Worm (Caenorhabditis elegans) whole organism, L1 larva: ENCODE data around the gene aptf-4.
A peak's percentile ranks its signal among the peaks of the same experiment; 100 is the strongest.

ENCODE experiments used
- C34B4.2 ChIP-seq: sonication (generic microtip); optimal IDR thresholded peaks from 2 replicates; lab custom pipeline; 2017; ENCODE audit warnings: mild to moderate bottlenecking, missing genetic modification characterization, missing compliant biosample characterization
- F16B12.6 ChIP-seq: fragments of 150-350 bp; optimal IDR thresholded peaks from 2 replicates; lab custom pipeline; 2014; ENCODE audit warnings: missing biosample characterization, missing genetic modification characterization
- Y116A8C.19 ChIP-seq: sonication (generic microtip); optimal IDR thresholded peaks from 2 replicates; lab custom pipeline; 2016; ENCODE audit warnings: missing compliant biosample characterization, missing genetic modification characterization, borderline replicate concordance
- blmp-1 ChIP-seq: fragments of 150-350 bp; optimal IDR thresholded peaks from 2 replicates; lab custom pipeline; 2014; ENCODE audit warnings: missing biosample characterization, missing genetic modification characterization
- ceh-8 ChIP-seq: fragments of 200-800 bp; sonication (Bioruptor generic); optimal IDR thresholded peaks from 2 replicates; lab custom pipeline; 2018; ENCODE audit warnings: mild to moderate bottlenecking, missing genetic modification characterization, moderate library complexity, missing compliant biosample characterization
- ceh-90 ChIP-seq: sonication (generic microtip); optimal IDR thresholded peaks from 2 replicates; lab custom pipeline; 2016; ENCODE audit warnings: missing genetic modification characterization, missing compliant biosample characterization
- ces-1 ChIP-seq: fragments of 150-350 bp; optimal IDR thresholded peaks from 2 replicates; lab custom pipeline; 2014; ENCODE audit warnings: missing biosample characterization, missing genetic modification reagents, missing genetic modification characterization
- dpl-1 ChIP-seq, 3 experiments: fragments of 150-350 bp in 2 of 3; sonication (generic microtip) in 1 of 3; optimal IDR thresholded peaks; 2 replicates each; lab custom pipeline; 2014 to 2017; ENCODE audit warnings: missing biosample characterization in 3 of 3, missing genetic modification characterization in 3 of 3, missing genetic modification reagents in 3 of 3
- efl-1 ChIP-seq, 4 experiments: fragments of 150-350 bp; optimal IDR thresholded peaks in 3 of 4; peaks in 1 of 4; 1 replicate in 1 of 4; 2 replicates in 3 of 4; lab custom pipeline; 2014; ENCODE audit warnings: missing biosample characterization in 2 of 4, missing genetic modification characterization in 2 of 4, missing genetic modification reagents in 2 of 4
- egl-13 ChIP-seq: sonication (generic microtip); optimal IDR thresholded peaks from 2 replicates; lab custom pipeline; 2016; ENCODE audit warnings: missing genotype, missing genetic modification reagents, missing genetic modification characterization, missing compliant biosample characterization
- elt-2 ChIP-seq: sonication (generic microtip); optimal IDR thresholded peaks from 2 replicates; lab custom pipeline; 2016; ENCODE audit warnings: missing genetic modification characterization, mild to moderate bottlenecking, inconsistent platforms, missing compliant biosample characterization, missing genetic modification reagents
- elt-3 ChIP-seq, 6 experiments: fragments of 150-350 bp in 1 of 6; sonication (generic microtip); optimal IDR thresholded peaks; 2 replicates each; lab custom pipeline; 2017 to 2018; ENCODE audit warnings: missing biosample characterization in 6 of 6, missing genetic modification characterization in 6 of 6, inconsistent platforms in 1 of 6
- fkh-10 ChIP-seq: sonication (generic microtip); optimal IDR thresholded peaks from 2 replicates; lab custom pipeline; 2017; ENCODE audit warnings: missing biosample characterization, missing genetic modification reagents, missing genetic modification characterization
- fkh-8 ChIP-seq: sonication (generic microtip); optimal IDR thresholded peaks from 2 replicates; lab custom pipeline; 2016; ENCODE audit warnings: mild to moderate bottlenecking, missing genetic modification characterization, missing compliant biosample characterization
- hlh-17 ChIP-seq: fragments of 200-800 bp; sonication (Bioruptor generic); optimal IDR thresholded peaks from 2 replicates; lab custom pipeline; 2018; ENCODE audit warnings: missing genetic modification characterization, mild to moderate bottlenecking, missing compliant biosample characterization, moderate library complexity, borderline replicate concordance
- jun-1 ChIP-seq: fragments of 150-350 bp; optimal IDR thresholded peaks from 2 replicates; lab custom pipeline; 2014; ENCODE audit warnings: missing biosample characterization, missing genetic modification reagents, missing genetic modification characterization
- lin-14 ChIP-seq: fragments of 200-800 bp; sonication (Bioruptor generic); optimal IDR thresholded peaks from 2 replicates; lab custom pipeline; 2018; ENCODE audit warnings: mild to moderate bottlenecking, missing genetic modification characterization, moderate library complexity, missing compliant biosample characterization
- lin-35 ChIP-seq, 2 experiments: fragments of 150-350 bp; optimal IDR thresholded peaks; 2 replicates each; lab custom pipeline; 2014; ENCODE audit warnings: missing biosample characterization in 2 of 2, missing genetic modification characterization in 2 of 2, missing genetic modification reagents in 2 of 2
- lin-39 ChIP-seq: fragments of 150-350 bp; optimal IDR thresholded peaks from 2 replicates; lab custom pipeline; 2014; ENCODE audit warnings: missing biosample characterization, missing genetic modification reagents, missing genetic modification characterization
- mab-9 ChIP-seq: fragments of 200-800 bp; sonication (Bioruptor generic); IDR thresholded peaks from 2 replicates; pipeline ENCODE4 v1.3.6; 2022; ENCODE audit warnings: missing genetic modification reagents, missing genetic modification characterization, missing compliant biosample characterization
- mep-1 ChIP-seq: fragments of 150-350 bp; optimal IDR thresholded peaks from 2 replicates; lab custom pipeline; 2014; ENCODE audit warnings: missing biosample characterization, missing genetic modification characterization
- nhr-11 ChIP-seq: fragments of 150-350 bp; optimal IDR thresholded peaks from 2 replicates; lab custom pipeline; 2014; ENCODE audit warnings: missing biosample characterization, missing genetic modification characterization
- nhr-19 ChIP-seq: fragments of 200-800 bp; sonication (Bioruptor generic); conservative IDR thresholded peaks from 2 replicates; pipeline ENCODE4 v1.3.6; 2022; ENCODE audit warnings: missing genetic modification characterization, missing compliant biosample characterization
- nhr-237 ChIP-seq: fragments of 150-350 bp; optimal IDR thresholded peaks from 2 replicates; lab custom pipeline; 2014; ENCODE audit warnings: missing biosample characterization, missing genetic modification characterization
- nhr-47 ChIP-seq: sonication (generic microtip); optimal IDR thresholded peaks from 2 replicates; lab custom pipeline; 2016; ENCODE audit warnings: mild to moderate bottlenecking, missing genetic modification characterization, moderate library complexity, missing compliant biosample characterization
- nhr-71 ChIP-seq: sonication (generic microtip); optimal IDR thresholded peaks from 2 replicates; lab custom pipeline; 2016; ENCODE audit warnings: mild to moderate bottlenecking, missing genetic modification characterization, moderate library complexity, missing compliant biosample characterization
- nhr-77 ChIP-seq: fragments of 150-350 bp; optimal IDR thresholded peaks from 2 replicates; lab custom pipeline; 2014; ENCODE audit warnings: missing biosample characterization, missing genetic modification characterization
- pax-3 ChIP-seq: fragments of 200-800 bp; sonication (Bioruptor generic); optimal IDR thresholded peaks from 2 replicates; lab custom pipeline; 2018; ENCODE audit warnings: mild to moderate bottlenecking, missing genetic modification characterization, moderate library complexity, missing compliant biosample characterization
- pqm-1 ChIP-seq: sonication (generic microtip); optimal IDR thresholded peaks from 3 replicates; lab custom pipeline; 2017; ENCODE audit warnings: missing biosample characterization, missing genetic modification characterization
- rnt-1 ChIP-seq: sonication (generic microtip); optimal IDR thresholded peaks from 2 replicates; lab custom pipeline; 2016; ENCODE audit warnings: mild to moderate bottlenecking, missing genetic modification characterization, moderate library complexity, missing compliant biosample characterization
- sox-4 ChIP-seq: sonication (generic microtip); optimal IDR thresholded peaks from 2 replicates; lab custom pipeline; 2016; ENCODE audit warnings: missing genetic modification characterization, missing compliant biosample characterization
- tlp-1 ChIP-seq: fragments of 150-350 bp; optimal IDR thresholded peaks from 2 replicates; lab custom pipeline; 2014; ENCODE audit warnings: missing biosample characterization, missing genetic modification characterization
- unc-130 ChIP-seq: fragments of 150-350 bp; optimal IDR thresholded peaks from 2 replicates; lab custom pipeline; 2017; ENCODE audit warnings: missing biosample characterization, missing genetic modification characterization, inconsistent platforms
- unc-62 ChIP-seq: fragments of 150-350 bp; optimal IDR thresholded peaks from 2 replicates; lab custom pipeline; 2014; ENCODE audit warnings: missing biosample characterization, missing genetic modification reagents, missing genetic modification characterization
- unc-98 ChIP-seq: fragments of 200-800 bp; sonication (Bioruptor generic); IDR thresholded peaks from 2 replicates; pipeline ENCODE4 v1.3.6; 2022; ENCODE audit warnings: missing genetic modification characterization, missing compliant biosample characterization
- zag-1 ChIP-seq: fragments of 150-350 bp; optimal IDR thresholded peaks from 2 replicates; lab custom pipeline; 2014; ENCODE audit warnings: missing biosample characterization, missing genetic modification characterization
- zip-4 ChIP-seq: fragments of 200-800 bp; sonication (Bioruptor generic); optimal IDR thresholded peaks from 2 replicates; lab custom pipeline; 2018; ENCODE audit warnings: mild to moderate bottlenecking, missing genetic modification characterization, moderate library complexity, missing compliant biosample characterization

Gene aptf-4

DNA sequence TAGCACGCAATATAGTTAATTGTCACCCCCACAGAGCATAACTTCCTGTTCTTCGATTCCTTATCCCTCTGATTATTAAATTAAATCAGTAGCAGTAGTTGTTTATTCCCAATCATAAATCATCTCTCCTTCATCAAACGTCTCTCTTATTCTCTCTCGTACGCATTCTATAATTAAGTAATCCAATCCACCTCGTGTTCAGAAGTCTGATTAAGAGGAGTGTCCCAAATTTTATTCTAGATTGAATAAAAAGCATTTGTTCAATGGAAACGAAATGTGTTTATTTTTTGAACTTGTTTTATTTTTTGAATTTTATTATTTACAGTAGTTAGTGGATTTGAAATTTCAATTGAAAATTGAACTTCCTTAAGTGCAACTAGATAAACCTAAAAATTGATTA is 20.5 kb downstream of the aptf-4 start:
- TF ChIP-seq fkh-8 (tag; lab: Kevin White, UChicago), result peak; percentile 23
- peak; percentile 0 for TF ChIP-seq nhr-47
- no peak for TF ChIP-seq rnt-1 (tag; lab: Kevin White, UChicago)
- TF ChIP-seq nhr-71 (tag; lab: Kevin White, UChicago), result peak; percentile 9
- peak; percentile 75 for TF ChIP-seq ceh-8 (GFP tag; lab: Kevin White, UChicago)
- TF ChIP-seq nhr-11, result no peak
- no peak for TF ChIP-seq mab-9 (GFP tag; lab: Robert Waterston, UW)

DNA sequence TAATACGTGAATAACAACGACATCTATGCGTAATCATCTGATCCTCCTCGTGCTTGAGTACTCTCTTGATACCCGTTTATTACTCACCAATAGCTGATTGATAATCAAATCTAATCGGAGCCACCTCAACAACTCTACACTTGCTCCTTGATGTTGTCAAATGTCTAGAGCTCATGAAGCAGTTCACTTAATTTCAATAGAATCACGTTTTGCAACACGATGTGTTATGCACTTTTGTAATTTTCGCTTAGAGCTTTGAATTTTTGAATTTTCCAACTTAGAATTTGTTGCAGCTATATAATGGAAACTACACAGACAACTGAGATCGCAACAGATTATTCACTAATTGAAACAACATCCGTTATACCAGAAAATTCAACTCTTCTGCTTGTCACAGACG is 21.7 kb downstream of the aptf-4 start, which contains the start of gene T22C8.1:
TSS of gene T22C8.1 (plus strand) at position 301 of the 400 bp plus-strand sequence.
- TF ChIP-seq nhr-19 (GFP tag; lab: Robert Waterston, UW) (no peak), unc-130 (no peak)

DNA sequence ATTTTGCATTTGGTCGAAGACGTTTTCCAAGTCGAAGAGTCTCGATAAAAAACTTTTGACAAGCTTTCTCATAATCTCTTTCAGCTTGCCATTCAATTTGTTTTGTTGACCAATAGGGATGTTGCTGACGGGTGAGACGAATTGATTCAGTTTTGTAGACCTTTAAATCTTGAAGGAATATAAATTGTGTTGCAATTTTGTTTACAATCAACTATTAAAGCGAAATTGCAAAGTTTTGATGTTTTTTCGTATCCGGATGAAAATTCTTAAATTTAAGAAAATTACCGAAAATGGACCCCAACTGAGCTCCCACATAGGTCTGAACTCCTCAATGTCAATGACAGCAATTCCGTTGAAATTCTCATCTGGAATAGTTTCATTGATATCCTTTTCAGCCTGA is 25.4 kb downstream of the aptf-4 start:
- TF ChIP-seq efl-1 (optimal IDR thresholded peaks at IDR 0.05; lab: Kevin White, UChicago) (no peak), efl-1 (GFP tag; optimal IDR thresholded peaks at IDR 0.05 in 1 of 2; lab: Kevin White, UChicago) (peak in 1 of 2 experiments; percentile 12), ceh-90 (no peak), jun-1 (tag; lab: Kevin White, UChicago) (no peak)
- TF ChIP-seq, all 84 proteins: peak for 1

DNA sequence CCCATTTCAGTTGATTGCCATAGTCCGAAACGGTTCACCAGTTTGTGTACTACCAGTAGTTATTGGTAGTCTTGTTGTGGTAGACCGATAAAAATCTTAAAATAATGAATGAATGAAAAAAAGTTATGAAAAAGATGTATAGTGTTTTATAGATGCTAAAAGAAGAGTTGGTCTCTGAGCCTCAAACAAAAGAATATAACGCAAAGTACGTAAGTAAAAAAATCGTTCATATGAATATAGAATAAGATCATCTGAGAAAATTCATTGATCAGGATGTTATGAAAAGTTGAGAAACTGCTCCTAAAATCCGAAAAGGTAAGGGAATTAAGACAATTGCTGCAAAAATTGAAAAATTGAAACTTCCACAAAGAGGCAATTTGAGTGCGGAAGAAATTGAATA is 26.7 kb downstream of the aptf-4 start, which contains the start of gene chhy-1:
TSS of gene chhy-1 (minus strand) at position 101 of the 400 bp plus-strand sequence.
- TF ChIP-seq hlh-17 (GFP tag; lab: Kevin White, UChicago) (no peak), pqm-1 (tag; lab: Kevin White, UChicago) (no peak), efl-1 (optimal IDR thresholded peaks at IDR 0.05; lab: Kevin White, UChicago) (no peak), efl-1 (GFP tag; optimal IDR thresholded peaks at IDR 0.05 in 1 of 2; lab: Kevin White, UChicago) (no peak), fkh-8 (tag; lab: Kevin White, UChicago) (no peak), ceh-90 (no peak), nhr-11 (no peak), unc-98 (no peak)

DNA sequence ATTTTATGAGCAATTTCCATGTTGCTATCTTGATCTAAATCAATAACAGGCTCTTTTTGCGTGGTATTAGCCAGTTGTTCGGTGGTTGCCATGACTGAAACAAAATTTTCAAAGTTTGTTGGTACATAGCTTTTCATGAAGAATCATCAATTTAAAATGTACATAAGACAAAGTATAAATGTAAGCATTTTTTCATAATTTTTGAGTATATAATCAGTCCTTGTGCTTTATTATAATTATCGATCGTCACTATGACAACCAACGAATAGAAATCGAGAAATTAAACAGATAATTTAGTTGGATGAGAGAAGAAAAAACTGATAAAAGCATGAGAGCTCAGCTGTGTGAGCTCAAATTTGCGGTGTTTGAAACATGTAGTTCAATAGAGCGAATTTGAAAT is 31.1 kb downstream of the aptf-4 start, which contains the start of gene T22C8.3:
TSS of gene T22C8.3 (minus strand) at position 101 of the 400 bp plus-strand sequence.
- no peak for TF ChIP-seq mep-1 (tag; lab: Kevin White, UChicago)
- no peak for TF ChIP-seq blmp-1 (tag; lab: Kevin White, UChicago)
- no peak for TF ChIP-seq fkh-8 (tag; lab: Kevin White, UChicago)
- TF ChIP-seq ces-1 (GFP tag; lab: Kevin White, UChicago), result no peak
- no peak for TF ChIP-seq tlp-1
- TF ChIP-seq zip-4 (GFP tag; lab: Kevin White, UChicago), result no peak
- peak in 1 of 3 experiments; percentile 4 for TF ChIP-seq dpl-1 (GFP tag; optimal IDR thresholded peaks at IDR 0.05; lab: Kevin White, UChicago)

DNA sequence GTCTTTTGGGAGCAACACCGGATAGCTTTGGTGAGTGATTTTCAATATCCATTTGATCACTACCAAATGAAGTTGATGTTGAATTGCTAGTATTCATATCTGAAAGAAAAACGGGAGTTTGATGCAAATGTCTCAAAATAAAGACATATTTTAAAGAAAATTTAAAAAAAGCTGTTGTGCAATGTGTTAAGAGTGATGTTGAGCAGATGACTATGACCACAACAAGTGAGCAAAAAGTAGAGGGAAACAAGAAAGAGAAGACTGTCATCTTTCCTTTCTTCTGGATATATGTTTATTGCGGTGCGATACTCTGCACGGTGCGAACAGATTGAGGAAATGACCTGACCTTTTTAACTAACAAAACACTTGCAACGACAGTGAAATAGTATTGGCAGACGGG is 32.6 kb downstream of the aptf-4 start, which contains the start of gene T22C8.4:
TSS of gene T22C8.4 (minus strand) at position 101 of the 400 bp plus-strand sequence.
- TF ChIP-seq F16B12.6 (tag; lab: Kevin White, UChicago) (no peak), nhr-77 (tag; lab: Kevin White, UChicago) (no peak), sox-4 (no peak), lin-14 (GFP tag; lab: Kevin White, UChicago) (no peak), ceh-8 (GFP tag; lab: Kevin White, UChicago) (no peak), nhr-71 (tag; lab: Kevin White, UChicago) (no peak), egl-13 (tag; lab: Kevin White, UChicago) (no peak), pax-3 (no peak)

DNA sequence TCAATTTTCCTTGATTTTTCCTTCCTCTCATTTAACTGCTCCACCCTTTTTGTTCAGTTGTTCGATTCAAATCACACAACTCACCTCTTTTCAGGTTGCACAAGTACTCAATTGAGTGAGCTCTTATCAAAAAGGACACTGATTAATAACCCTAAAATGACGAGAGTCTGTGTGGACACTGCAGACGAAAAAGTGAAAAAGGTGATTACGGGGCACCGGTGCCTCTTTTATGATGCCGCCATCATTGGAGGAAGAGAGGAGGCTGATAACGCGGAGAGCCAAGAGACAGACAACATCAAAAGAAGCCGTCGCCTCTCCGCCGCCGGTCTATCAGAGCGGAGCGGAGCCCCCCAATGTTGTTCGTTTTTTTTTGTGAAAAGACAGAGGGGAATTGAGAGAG is 34.4 kb downstream of the aptf-4 start, which contains the start of gene sptf-2:
TSS of gene sptf-2 (plus strand) at position 297 of the 400 bp plus-strand sequence.
- TF ChIP-seq pqm-1 (tag; lab: Kevin White, UChicago) (peak; percentile 89), tlp-1 (no peak), efl-1 (optimal IDR thresholded peaks at IDR 0.05; lab: Kevin White, UChicago) (no peak), efl-1 (GFP tag; optimal IDR thresholded peaks at IDR 0.05 in 1 of 2; lab: Kevin White, UChicago) (peak in 1 of 2 experiments; percentile 88), fkh-10 (GFP tag; lab: Kevin White, UChicago) (no peak), lin-39 (no peak), nhr-11 (no peak), elt-3 (tag; optimal IDR thresholded peaks at IDR 0.05; lab: Kevin White, UChicago) (no peak), elt-2 (tag; lab: Kevin White, UChicago) (peak; percentile 91), ceh-8 (GFP tag; lab: Kevin White, UChicago) (no peak), lin-35 (GFP tag; optimal IDR thresholded peaks at IDR 0.05; lab: Kevin White, UChicago) (peak in 1 of 2 experiments; percentile 21), C34B4.2 (tag; lab: Kevin White, UChicago) (no peak), jun-1 (tag; lab: Kevin White, UChicago) (peak; percentile 34), zag-1 (tag; lab: Kevin White, UChicago) (no peak), hlh-17 (GFP tag; lab: Kevin White, UChicago) (no peak), Y116A8C.19 (tag; lab: Kevin White, UChicago) (no peak), ces-1 (GFP tag; lab: Kevin White, UChicago) (no peak), unc-62 (GFP tag; lab: Kevin White, UChicago) (no peak), nhr-237 (tag; lab: Kevin White, UChicago) (no peak)
